Worm (Caenorhabditis elegans) whole organism, midembryonic: ENCODE data around the gene F49C5.16.
"Not testable (repeated sequence)": the region's sequence is repeated elsewhere in the genome, so short reads cannot be mapped to it uniquely, and the experiment has no call there.

Experiments used
- T22C8.4 ChIP-seq: fragments of 200-800 bp; sonication (Bioruptor generic); IDR thresholded peaks from 2 replicates; pipeline ENCODE4 v1.3.6; 2022; ENCODE audit warnings: missing genetic modification characterization, missing compliant biosample characterization
- cog-1 ChIP-seq: sonication (generic microtip); optimal IDR thresholded peaks from 2 replicates; lab custom pipeline; 2016; ENCODE audit warnings: missing genetic modification characterization, missing compliant biosample characterization
- flt-1 ChIP-seq: fragments of 200-800 bp; sonication (Bioruptor generic); IDR thresholded peaks from 2 replicates; pipeline ENCODE4 v1.3.6; 2022; ENCODE audit warnings: missing genetic modification characterization, missing compliant biosample characterization
- klf-2 ChIP-seq: fragments of 200-800 bp; sonication (Bioruptor generic); conservative IDR thresholded peaks from 2 replicates; pipeline ENCODE4 v1.3.6; 2022; ENCODE audit warnings: missing genetic modification reagents, missing genetic modification characterization, missing compliant biosample characterization
- med-1 ChIP-seq: sonication (generic microtip); optimal IDR thresholded peaks from 2 replicates; lab custom pipeline; 2017; ENCODE audit warnings: missing genetic modification characterization, mild to moderate bottlenecking, missing compliant biosample characterization, antibody characterized with exemption, missing genetic modification reagents; ENCODE audit not compliant: insufficient read depth
- ref-1 ChIP-seq: fragments of 200-800 bp; sonication (Bioruptor generic); conservative IDR thresholded peaks from 2 replicates; pipeline ENCODE4 v1.3.6; 2022; ENCODE audit warnings: missing genetic modification reagents, missing genetic modification characterization, missing compliant biosample characterization
- tab-1 ChIP-seq: fragments of 200-800 bp; sonication (Bioruptor generic); IDR thresholded peaks from 2 replicates; pipeline ENCODE4 v1.3.6; 2022; ENCODE audit warnings: missing genetic modification characterization, missing compliant biosample characterization
- ztf-23 ChIP-seq: fragments of 200-800 bp; sonication (Bioruptor generic); IDR thresholded peaks from 2 replicates; pipeline ENCODE4 v1.3.6; 2022; ENCODE audit warnings: missing genetic modification reagents, missing genetic modification characterization, missing compliant biosample characterization
- ztf-29 ChIP-seq: fragments of 200-800 bp; sonication (Bioruptor generic); IDR thresholded peaks from 2 replicates; pipeline ENCODE4 v1.3.6; 2022; ENCODE audit warnings: missing genetic modification reagents, missing genetic modification characterization, missing compliant biosample characterization

F49C5.16 gene

ce11 chrII:12519616-12520015 lies 28.0 kb upstream of the F49C5.16 start, which contains the start of gene ceh-99:
TSS of gene ceh-99 (plus strand) at chrII:12519981.
- TF ChIP-seq ztf-29 (GFP tag; lab: Robert Waterston, UW) = no peak
- 0 out of 2 replicates have a peak, but pooled peaks have one; percentile 33 for TF ChIP-seq flt-1
- TF ChIP-seq ztf-23 (GFP tag; lab: Robert Waterston, UW) = no peak

ce11 chrII:12525526-12525925 lies 22.1 kb upstream of the F49C5.16 start, which contains the start of gene srx-118:
TSS of gene srx-118 (plus strand) at chrII:12525826.
- no peak for TF ChIP-seq klf-2 (GFP tag; lab: Robert Waterston, UW)
- TF ChIP-seq flt-1 = no peak

- TF ChIP-seq med-1 (GFP tag; lab: Kevin White, UChicago) (no peak), ztf-23 (GFP tag; lab: Robert Waterston, UW) (no peak), ref-1 (GFP tag; lab: Robert Waterston, UW) (no peak), T22C8.4 (GFP tag; lab: Robert Waterston, UW) (no peak), ztf-29 (GFP tag; lab: Robert Waterston, UW) (no peak)
Observed at ce11 chrII:12527947-12528346, 19.7 kb upstream of the F49C5.16 start, which contains the start of gene srx-119. TSS of gene srx-119 (plus strand) at chrII:12528247.

- TF ChIP-seq ztf-29 (GFP tag; lab: Robert Waterston, UW) (no peak), cog-1 (tag; lab: Kevin White, UChicago) (no peak), ztf-23 (GFP tag; lab: Robert Waterston, UW) (no peak), ref-1 (GFP tag; lab: Robert Waterston, UW) (no peak), T22C8.4 (GFP tag; lab: Robert Waterston, UW) (no peak), flt-1 (no peak), med-1 (GFP tag; lab: Kevin White, UChicago) (no peak), tab-1 (GFP tag; lab: Robert Waterston, UW) (no peak), klf-2 (GFP tag; lab: Robert Waterston, UW) (no peak)
Observed at ce11 chrII:12530958-12531357, 16.7 kb upstream of the F49C5.16 start, which contains the start of gene srx-120. TSS of gene srx-120 (plus strand) at chrII:12531258.

- no peak for TF ChIP-seq cog-1 (tag; lab: Kevin White, UChicago)
- no peak for TF ChIP-seq T22C8.4 (GFP tag; lab: Robert Waterston, UW)
- no peak for TF ChIP-seq ztf-29 (GFP tag; lab: Robert Waterston, UW)
Observed at ce11 chrII:12535297-12535803, 12.3 kb upstream of the F49C5.16 start, which contains the start of gene nimk-1. TSS of gene nimk-1 (plus strand) at chrII:12535753.

ce11 chrII:12536203-12536602 lies 11.4 kb upstream of the F49C5.16 start, which contains the start of gene F49C5.3:
TSS of gene F49C5.3 (plus strand) at chrII:12536503.
- TF ChIP-seq ref-1, tab-1, T22C8.4 (GFP tag; lab: Robert Waterston, UW): not testable (repeated sequence)

- no peak for TF ChIP-seq klf-2 (GFP tag; lab: Robert Waterston, UW)
- no peak for TF ChIP-seq tab-1 (GFP tag; lab: Robert Waterston, UW)
- no peak for TF ChIP-seq ztf-23 (GFP tag; lab: Robert Waterston, UW)
- TF ChIP-seq med-1 (GFP tag; lab: Kevin White, UChicago) = no peak
- no peak for TF ChIP-seq ztf-29 (GFP tag; lab: Robert Waterston, UW)
- TF ChIP-seq cog-1 (tag; lab: Kevin White, UChicago) = no peak
- TF ChIP-seq flt-1 = no peak
- TF ChIP-seq T22C8.4 (GFP tag; lab: Robert Waterston, UW) = no peak
- no peak for TF ChIP-seq ref-1 (GFP tag; lab: Robert Waterston, UW)
Observed at ce11 chrII:12539395-12539794, 8.3 kb upstream of the F49C5.16 start.

ce11 chrII:12542594-12542997 lies 5.1 kb upstream of the F49C5.16 start:
- TF ChIP-seq klf-2 (GFP tag; lab: Robert Waterston, UW) (no peak), T22C8.4 (GFP tag; lab: Robert Waterston, UW) (no peak), ref-1 (GFP tag; lab: Robert Waterston, UW) (no peak), med-1 (GFP tag; lab: Kevin White, UChicago) (no peak), ztf-29 (GFP tag; lab: Robert Waterston, UW) (no peak), ztf-23 (GFP tag; lab: Robert Waterston, UW) (no peak), cog-1 (tag; lab: Kevin White, UChicago) (no peak), tab-1 (GFP tag; lab: Robert Waterston, UW) (no peak), flt-1 (no peak)

- TF ChIP-seq T22C8.4 (GFP tag; lab: Robert Waterston, UW) (no peak), med-1 (GFP tag; lab: Kevin White, UChicago) (no peak), tab-1 (GFP tag; lab: Robert Waterston, UW) (no peak), cog-1 (tag; lab: Kevin White, UChicago) (no peak), ztf-29 (GFP tag; lab: Robert Waterston, UW) (no peak), flt-1 (no peak), ref-1 (GFP tag; lab: Robert Waterston, UW) (no peak), ztf-23 (GFP tag; lab: Robert Waterston, UW) (no peak), klf-2 (GFP tag; lab: Robert Waterston, UW) (no peak)
Observed at ce11 chrII:12544533-12544932, 3.1 kb upstream of the F49C5.16 start, which contains the start of gene F49C5.9. TSS of gene F49C5.9 (minus strand) at chrII:12544633.

ce11 chrII:12546413-12546812 lies 1.2 kb upstream of the F49C5.16 start, which contains the start of the genes F49C5.5 and F49C5.10:
TSS of gene F49C5.5 (minus strand) at chrII:12546513.
TSS of gene F49C5.10 (plus strand) at chrII:12546756.
- TF ChIP-seq ref-1 (GFP tag; lab: Robert Waterston, UW) = no peak
- TF ChIP-seq flt-1 = no peak
